Fruit fly (Drosophila melanogaster): ENCODE measurements around the gene cal1.

The cal1 gene

dm6 chr3R:17056905-17057251, 31.2 kb upstream of the cal1 start (continued):
- TF ChIP-seq CG14860 (GFP tag; IDR thresholded peaks at IDR 0.05; ENCODE audit: partially characterized antibody) (no peak), Xrp1 (GFP tag; IDR thresholded peaks at IDR 0.05) (peak; percentile 38; the same call in 1 of the 2 replicates), prd (optimal IDR thresholded peaks at IDR 0.05) (no peak), prd (GFP tag; IDR thresholded peaks at IDR 0.05) (peak; percentile 42; the same call in 1 of the 3 replicates), D19A (tag; optimal IDR thresholded peaks at IDR 0.05) (peak; percentile 36), CG17361 (GFP tag; IDR thresholded peaks at IDR 0.05) (peak; percentile 61; the same call in 2 of the 3 replicates), bowl (GFP tag; IDR thresholded peaks at IDR 0.05) (0 out of 2 replicates have a peak, but pooled peaks have one; percentile 4), gsb-n (tag; optimal IDR thresholded peaks at IDR 0.05) (peak; percentile 16), mam (GFP tag; optimal IDR thresholded peaks at IDR 0.05) (peak; percentile 12), CG10565 (GFP tag; optimal IDR thresholded peaks at IDR 0.05) (no peak), D (optimal IDR thresholded peaks at IDR 0.05) (no peak), D (GFP tag; optimal IDR thresholded peaks at IDR 0.05) (peak; percentile 44), slp2 (GFP tag; optimal IDR thresholded peaks at IDR 0.05) (peak; percentile 21), CG3281 (GFP tag; optimal IDR thresholded peaks at IDR 0.05) (peak; percentile 15), Oli (tag; optimal IDR thresholded peaks at IDR 0.05) (peak; percentile 5), Blimp-1 (GFP tag; optimal IDR thresholded peaks at IDR 0.05) (peak; percentile 44), CG30403 (GFP tag; optimal IDR thresholded peaks at IDR 0.05) (peak; percentile 27), CG9932 (GFP tag; IDR thresholded peaks at IDR 0.05) (no peak), Dip3 (GFP tag; optimal IDR thresholded peaks at IDR 0.05) (peak; percentile 1), CG14014 (GFP tag; IDR thresholded peaks at IDR 0.05) (peak; percentile 35; the same call in 1 of the 2 replicates), ap (GFP tag; IDR thresholded peaks at IDR 0.05) (no peak), CG18764 (GFP tag; optimal IDR thresholded peaks at IDR 0.05) (no peak), sens (GFP tag) (peak; percentile 85), Hsf (GFP tag; optimal IDR thresholded peaks at IDR 0.05) (peak; percentile 3), sisA (GFP tag; IDR thresholded peaks at IDR 0.05) (0 out of 2 replicates have a peak, but pooled peaks have one; percentile 18), CG10979 (tag; optimal IDR thresholded peaks at IDR 0.05) (peak; percentile 45), fd96Cb (tag; optimal IDR thresholded peaks at IDR 0.05) (peak; percentile 45), Ptx1 (GFP tag; IDR thresholded peaks at IDR 0.05) (peak; percentile 49), Sox100B (GFP tag; optimal IDR thresholded peaks at IDR 0.05) (peak; percentile 34), sim (GFP tag; IDR thresholded peaks at IDR 0.05) (no peak), stc (GFP tag; IDR thresholded peaks at IDR 0.05) (0 out of 2 replicates have a peak, but pooled peaks have one; percentile 24), Mad (GFP tag; optimal IDR thresholded peaks at IDR 0.05) (no peak), CG2678 (tag; optimal IDR thresholded peaks at IDR 0.05) (peak; percentile 3), phol (tag; optimal IDR thresholded peaks at IDR 0.05) (peak; percentile 42), GATAe (GFP tag; conservative IDR thresholded peaks at IDR 0.05) (no peak), ara (GFP tag; IDR thresholded peaks at IDR 0.05) (0 out of 2 replicates have a peak, but pooled peaks have one; percentile 33), Sox102F (GFP tag; optimal IDR thresholded peaks at IDR 0.05) (peak; percentile 33), ase (GFP tag; IDR thresholded peaks at IDR 0.05) (peak; percentile 34; the same call in 1 of the 3 replicates), CG4424 (GFP tag; optimal IDR thresholded peaks at IDR 0.05) (peak; percentile 7), dmrt99B (tag; optimal IDR thresholded peaks at IDR 0.05) (peak; percentile 41), CG13123 (GFP tag; optimal IDR thresholded peaks at IDR 0.05) (no peak), Xbp1 (GFP tag; optimal IDR thresholded peaks at IDR 0.05) (no peak), otp (GFP tag; IDR thresholded peaks at IDR 0.05) (no peak), vnd (GFP tag; IDR thresholded peaks at IDR 0.05; ENCODE audit: partially characterized antibody) (no peak), CG15696 (tag; optimal IDR thresholded peaks at IDR 0.05) (peak; percentile 17), row (GFP tag; IDR thresholded peaks at IDR 0.05) (0 out of 3 replicates have a peak, but pooled peaks have one; percentile 11), CG6654 (GFP tag; optimal IDR thresholded peaks at IDR 0.05) (peak; percentile 22), fru (optimal IDR thresholded peaks at IDR 0.05) (no peak), Tbp (GFP tag; optimal IDR thresholded peaks at IDR 0.05) (no peak), gem (tag; optimal IDR thresholded peaks at IDR 0.05) (peak; percentile 61), dmrt11E (tag; optimal IDR thresholded peaks at IDR 0.05) (peak; percentile 10), CG3407 (GFP tag; optimal IDR thresholded peaks at IDR 0.05) (no peak)

Data from whole organism, embryonic.